Fruit fly (Drosophila melanogaster): ENCODE measurements around the gene Ptp69D.

Gene Ptp69D

DNA sequence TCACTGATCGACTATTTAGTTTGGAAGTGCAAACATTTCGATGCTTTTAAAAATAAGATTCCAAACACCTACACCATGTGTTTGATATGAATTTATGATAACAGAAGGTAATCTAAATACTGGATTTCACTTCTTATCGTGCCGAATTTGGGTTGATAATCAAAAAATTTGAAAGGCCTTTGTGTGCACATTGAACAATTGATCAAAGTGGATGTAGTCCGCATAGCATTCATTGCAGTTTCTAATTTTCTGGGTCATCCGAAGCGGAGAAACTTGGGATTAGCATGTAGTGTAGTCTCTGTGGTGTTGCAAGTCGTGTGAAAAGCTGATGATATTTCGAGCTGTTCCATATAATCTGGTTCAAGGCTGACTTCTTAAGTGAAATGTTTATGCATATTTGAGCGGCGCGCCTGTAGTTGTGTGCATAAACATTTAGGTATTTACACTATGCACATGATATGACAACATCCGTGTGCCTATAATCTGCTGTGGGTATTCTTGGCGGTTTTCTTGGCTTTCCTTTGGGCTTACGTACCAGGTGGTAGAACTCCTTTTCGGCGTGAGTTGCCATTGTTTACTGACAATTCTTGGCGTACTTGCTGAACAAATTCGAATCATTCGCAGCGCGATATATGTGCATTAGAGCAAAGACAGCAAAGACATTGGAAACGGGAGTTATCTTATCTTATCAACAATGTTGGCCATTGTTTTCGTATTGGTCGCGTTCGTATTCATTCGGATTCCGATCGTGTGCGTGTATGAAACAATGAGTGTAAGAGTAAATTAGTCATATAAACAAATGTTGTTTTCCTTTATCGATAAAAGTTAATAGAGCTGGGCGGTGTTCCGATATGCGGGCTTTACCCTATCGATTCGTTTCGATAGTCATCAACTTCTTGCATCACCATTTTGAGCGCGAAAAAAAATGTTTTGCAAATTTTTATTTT lies 38.3 kb downstream of the Ptp69D start, which contains the start of gene Hip1:
Hip1 (minus strand) TSS at position 834 of the 947 bp plus-strand sequence.
- TF ChIP-seq Dll (optimal IDR thresholded peaks at IDR 0.05) = no peak
- TF ChIP-seq CG8478 (optimal IDR thresholded peaks at IDR 0.05) = no peak
- TF ChIP-seq pan (optimal IDR thresholded peaks at IDR 0.05) = no peak
- no peak for TF ChIP-seq psq (optimal IDR thresholded peaks at IDR 0.05)
- TF ChIP-seq usp (GFP tag; optimal IDR thresholded peaks at IDR 0.05) = no peak
- TF ChIP-seq EcR (GFP tag; optimal IDR thresholded peaks at IDR 0.05) = no peak

dm6 chr3L:12778616-12779015 lies 43.9 kb downstream of the Ptp69D start, which contains the start of gene CG32106:
CG32106 (minus strand) TSS chr3L:12778716.
- TF ChIP-seq Dll (optimal IDR thresholded peaks at IDR 0.05) = no peak
- no peak for TF ChIP-seq pan (optimal IDR thresholded peaks at IDR 0.05)
- no peak for TF ChIP-seq usp (GFP tag; optimal IDR thresholded peaks at IDR 0.05)
- no peak for TF ChIP-seq EcR (GFP tag; optimal IDR thresholded peaks at IDR 0.05)
- TF ChIP-seq psq (optimal IDR thresholded peaks at IDR 0.05) = no peak
- no peak for TF ChIP-seq CG8478 (optimal IDR thresholded peaks at IDR 0.05)

DNA sequence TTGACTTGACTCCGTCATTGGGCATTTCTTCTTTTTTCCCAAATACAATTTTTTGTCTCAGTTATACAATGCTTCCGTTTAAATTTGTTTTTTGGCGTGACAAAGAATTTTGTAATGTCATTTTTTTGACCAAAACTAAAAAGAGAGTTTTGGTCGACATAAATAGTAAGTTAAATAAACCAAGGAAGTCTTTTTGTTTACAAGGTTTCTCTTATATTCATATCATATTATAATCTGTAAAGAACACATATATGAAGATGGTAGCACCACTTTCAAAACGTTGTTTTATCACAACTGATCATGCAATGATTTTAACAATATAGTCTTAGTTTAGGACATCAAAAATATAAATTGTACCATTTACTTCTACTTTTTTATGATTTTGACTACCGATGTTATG lies 46.3 kb downstream of the Ptp69D start, which contains the start of the genes CG10969 and CG17666:
CG10969 (minus strand) TSS at position 101 of the 400 bp plus-strand sequence.
CG17666 (plus strand) TSS at position 329 of the 400 bp plus-strand sequence.
- TF ChIP-seq EcR (GFP tag; optimal IDR thresholded peaks at IDR 0.05) (no peak), usp (GFP tag; optimal IDR thresholded peaks at IDR 0.05) (no peak), psq (optimal IDR thresholded peaks at IDR 0.05) (no peak), pan (optimal IDR thresholded peaks at IDR 0.05) (no peak), Dll (optimal IDR thresholded peaks at IDR 0.05) (no peak), CG8478 (optimal IDR thresholded peaks at IDR 0.05) (no peak)

dm6 chr3L:12789875-12790373 lies 55.2 kb downstream of the Ptp69D start, which contains the start of gene CG42709:
CG42709 (plus strand) TSS chr3L:12790192.
- no peak for TF ChIP-seq CG8478 (optimal IDR thresholded peaks at IDR 0.05)
- no peak for TF ChIP-seq Dll (optimal IDR thresholded peaks at IDR 0.05)
- TF ChIP-seq EcR (GFP tag; optimal IDR thresholded peaks at IDR 0.05) = no peak
- no peak for TF ChIP-seq pan (optimal IDR thresholded peaks at IDR 0.05)
- TF ChIP-seq usp (GFP tag; optimal IDR thresholded peaks at IDR 0.05) = no peak
- no peak for TF ChIP-seq psq (optimal IDR thresholded peaks at IDR 0.05)

Measured in whole organism.